Worm (Caenorhabditis elegans) whole organism, L3 larva: Measurements from ENCODE around the gene hlh-1.

Source experiments
- ceh-82 ChIP-seq: fragments of 150-350 bp; optimal IDR thresholded peaks from 2 replicates; lab custom pipeline; 2014; ENCODE audit warnings: missing biosample characterization, missing genetic modification characterization
- fkh-2 ChIP-seq: fragments of 150-350 bp; optimal IDR thresholded peaks from 2 replicates; lab custom pipeline; 2014; ENCODE audit warnings: missing biosample characterization, missing genetic modification reagents, missing genetic modification characterization

ce11 chrII:4540631-4541030 lies 22.3 kb downstream of the hlh-1 start, which contains the start of gene sra-36:
- TF ChIP-seq fkh-2: no peak
- TF ChIP-seq ceh-82: no peak
